Fruit fly (Drosophila melanogaster) whole organism, embryonic: ENCODE results near the gene CG10132.

Source experiments
- Ada2b ChIP-seq: fragments of 200-800 bp; sonication (Bioruptor generic); IDR thresholded peaks from 2 replicates; pipeline ENCODE4 v1.3.6; 2022; ENCODE audit warnings: missing biosample characterization, missing genetic modification characterization
- Adf1 ChIP-seq: fragments of 200-800 bp; sonication (Bioruptor generic); IDR thresholded peaks from 2 replicates; pipeline ENCODE4 v1.3.6; 2022; ENCODE audit warnings: missing biosample characterization, missing genetic modification characterization
- Aef1 ChIP-seq: fragments of 200-800 bp; sonication (Bioruptor generic); IDR thresholded peaks from 3 replicates; pipeline ENCODE4 v1.3.6; 2022; ENCODE audit warnings: missing biosample characterization, missing genetic modification characterization
- Asciz ChIP-seq: fragments of 200-800 bp; sonication (Bioruptor generic); optimal IDR thresholded peaks from 2 replicates; lab custom pipeline; 2017; ENCODE audit warnings: missing biosample characterization, mild to moderate bottlenecking, missing genetic modification characterization, missing genetic modification reagents
- Bteb2 ChIP-seq: fragments of 200-800 bp; sonication (Bioruptor generic); optimal IDR thresholded peaks from 2 replicates; lab custom pipeline; 2016; ENCODE audit warnings: missing biosample characterization, missing genetic modification characterization
- CG10147 ChIP-seq: fragments of 200-800 bp; sonication (Bioruptor generic); optimal IDR thresholded peaks from 2 replicates; lab custom pipeline; 2019; ENCODE audit warnings: missing biosample characterization, mild to moderate bottlenecking, missing genetic modification characterization, moderate library complexity
- CG11398 ChIP-seq: fragments of 200-800 bp; sonication (Bioruptor generic); optimal IDR thresholded peaks from 2 replicates; lab custom pipeline; 2016; ENCODE audit warnings: missing biosample characterization, missing genetic modification characterization
- CG12071 ChIP-seq: fragments of 200-800 bp; sonication (Bioruptor generic); optimal IDR thresholded peaks from 3 replicates; lab custom pipeline; 2018; ENCODE audit warnings: missing biosample characterization, mild to moderate bottlenecking, missing genetic modification characterization
- CG13287 ChIP-seq: fragments of 200-800 bp; sonication (Bioruptor generic); IDR thresholded peaks from 2 replicates; pipeline ENCODE4 v1.3.6; 2022; ENCODE audit warnings: missing biosample characterization, missing genetic modification characterization; ENCODE audit not compliant: partially characterized antibody
- CG13424 ChIP-seq: fragments of 200-800 bp; sonication (Bioruptor generic); optimal IDR thresholded peaks from 2 replicates; lab custom pipeline; 2019; ENCODE audit warnings: missing biosample characterization, mild to moderate bottlenecking, missing genetic modification characterization, moderate library complexity
- CG14014 ChIP-seq: fragments of 200-800 bp; sonication (Bioruptor generic); IDR thresholded peaks from 2 replicates; pipeline ENCODE4 v1.3.6; 2022; ENCODE audit warnings: missing biosample characterization, missing genetic modification characterization
- CG14860 ChIP-seq: fragments of 200-800 bp; sonication (Bioruptor generic); IDR thresholded peaks from 3 replicates; pipeline ENCODE4 v1.3.6; 2022; ENCODE audit warnings: missing biosample characterization, missing genetic modification characterization; ENCODE audit not compliant: partially characterized antibody
- CG15269 ChIP-seq: fragments of 200-800 bp; sonication (Bioruptor generic); optimal IDR thresholded peaks from 2 replicates; lab custom pipeline; 2018; ENCODE audit warnings: missing biosample characterization, mild to moderate bottlenecking, missing genetic modification characterization, moderate library complexity
- CG1529 ChIP-seq: fragments of 200-800 bp; sonication (Bioruptor generic); optimal IDR thresholded peaks from 3 replicates; lab custom pipeline; 2018; ENCODE audit warnings: missing biosample characterization, missing genetic modification characterization
- CG1602 ChIP-seq: fragments of 200-800 bp; sonication (Bioruptor generic); optimal IDR thresholded peaks from 3 replicates; lab custom pipeline; 2016; ENCODE audit warnings: missing biosample characterization, missing genetic modification characterization
- CG16813 ChIP-seq: fragments of 200-800 bp; sonication (Bioruptor generic); IDR thresholded peaks from 3 replicates; pipeline ENCODE4 v1.3.6; 2022; ENCODE audit warnings: missing biosample characterization, missing genetic modification characterization; ENCODE audit not compliant: partially characterized antibody
- CG17359 ChIP-seq: fragments of 200-800 bp; sonication (Bioruptor generic); optimal IDR thresholded peaks from 3 replicates; lab custom pipeline; 2018; ENCODE audit warnings: missing biosample characterization, mild to moderate bottlenecking, missing genetic modification characterization, moderate library complexity
- CG3838 ChIP-seq: fragments of 200-800 bp; sonication (Bioruptor generic); optimal IDR thresholded peaks from 3 replicates; lab custom pipeline; 2016; ENCODE audit warnings: missing biosample characterization, missing genetic modification characterization
- CG42726 ChIP-seq: fragments of 200-800 bp; sonication (Bioruptor generic); IDR thresholded peaks from 2 replicates; pipeline ENCODE4 v1.3.6; 2022; ENCODE audit warnings: missing biosample characterization, missing genetic modification characterization; ENCODE audit not compliant: partially characterized antibody
- CG7928 ChIP-seq: fragments of 200-800 bp; sonication (Bioruptor generic); optimal IDR thresholded peaks from 2 replicates; lab custom pipeline; 2017; ENCODE audit warnings: missing biosample characterization, mild to moderate bottlenecking, missing genetic modification characterization
- CG9932 ChIP-seq: fragments of 200-800 bp; sonication (Bioruptor generic); IDR thresholded peaks from 2 replicates; pipeline ENCODE4 v1.3.6; 2022; ENCODE audit warnings: missing biosample characterization, missing genetic modification characterization
- D19B ChIP-seq: fragments of 200-800 bp; sonication (Bioruptor generic); optimal IDR thresholded peaks from 2 replicates; lab custom pipeline; 2017; ENCODE audit warnings: missing biosample characterization, mild to moderate bottlenecking, missing genetic modification characterization
- Doc3 ChIP-seq: fragments of 200-800 bp; sonication (Bioruptor generic); IDR thresholded peaks from 3 replicates; pipeline ENCODE4 v1.3.6; 2022; ENCODE audit warnings: missing biosample characterization, missing genetic modification characterization; ENCODE audit not compliant: partially characterized antibody
- Eip74EF ChIP-seq, 2 experiments: fragments of 200-800 bp in 1 of 2; fragments of >200 bp in 1 of 2; sonication (Bioruptor generic) in 1 of 2; optimal IDR thresholded peaks; 2 replicates each; lab custom pipeline; 2017 to 2019; ENCODE audit warnings: missing biosample characterization in 2 of 2, missing genetic modification characterization in 2 of 2, mild to moderate bottlenecking in 1 of 2, moderate library complexity in 1 of 2
- GATAe ChIP-seq: fragments of 200-800 bp; sonication (Bioruptor generic); conservative IDR thresholded peaks from 2 replicates; pipeline ENCODE4 v1.3.6; 2022; ENCODE audit warnings: missing biosample characterization, missing genetic modification characterization
- Gsc ChIP-seq: fragments of 200-800 bp; sonication (Bioruptor generic); IDR thresholded peaks from 2 replicates; pipeline ENCODE4 v1.3.6; 2022; ENCODE audit warnings: missing biosample characterization, missing genetic modification characterization
- HHEX ChIP-seq: fragments of 200-800 bp; sonication (Bioruptor generic); optimal IDR thresholded peaks from 3 replicates; lab custom pipeline; 2017; ENCODE audit warnings: missing biosample characterization, mild to moderate bottlenecking, missing genetic modification characterization, missing genetic modification reagents
- HLH3B ChIP-seq: fragments of 200-800 bp; sonication (Bioruptor generic); IDR thresholded peaks from 2 replicates; pipeline ENCODE4 v1.3.6; 2022; ENCODE audit warnings: missing biosample characterization, missing genetic modification characterization
- Hr51 ChIP-seq, 2 experiments: fragments of 200-800 bp; sonication (Bioruptor generic); optimal IDR thresholded peaks; 2 replicates in 1 of 2; 3 replicates in 1 of 2; lab custom pipeline; 2016 to 2018; ENCODE audit warnings: missing biosample characterization in 2 of 2, missing genetic modification characterization in 2 of 2, mild to moderate bottlenecking in 1 of 2, moderate library complexity in 1 of 2
- MBD-R2 ChIP-seq: fragments of 200-800 bp; sonication (Bioruptor generic); IDR thresholded peaks from 2 replicates; pipeline ENCODE4 v1.3.6; 2022; ENCODE audit warnings: missing biosample characterization, missing genetic modification characterization
- Optix ChIP-seq: fragments of 200-800 bp; sonication (Bioruptor generic); IDR thresholded peaks from 3 replicates; pipeline ENCODE4 v1.3.6; 2022; ENCODE audit warnings: missing biosample characterization, missing genetic modification characterization
- Sry-δ ChIP-seq: fragments of 200-800 bp; sonication (Bioruptor generic); optimal IDR thresholded peaks from 2 replicates; lab custom pipeline; 2016; ENCODE audit warnings: missing biosample characterization, missing genetic modification characterization
- ash1 ChIP-seq: fragments of 200-800 bp; sonication (Bioruptor generic); optimal IDR thresholded peaks from 2 replicates; lab custom pipeline; 2018; ENCODE audit warnings: missing biosample characterization, mild to moderate bottlenecking, missing genetic modification characterization
- btn ChIP-seq: fragments of 200-800 bp; sonication (Bioruptor generic); optimal IDR thresholded peaks from 2 replicates; lab custom pipeline; 2016; ENCODE audit warnings: missing biosample characterization, missing genetic modification characterization
- cad ChIP-seq: fragments of >200 bp; optimal IDR thresholded peaks from 2 replicates; lab custom pipeline; 2017; ENCODE audit warnings: missing biosample characterization, missing genetic modification characterization
- cato ChIP-seq: fragments of 200-800 bp; sonication (Bioruptor generic); optimal IDR thresholded peaks from 2 replicates; lab custom pipeline; 2016; ENCODE audit warnings: missing biosample characterization, missing genetic modification characterization, borderline replicate concordance
- esg ChIP-seq: fragments of 200-800 bp; sonication (Bioruptor generic); conservative IDR thresholded peaks from 2 replicates; pipeline ENCODE4 v1.3.6; 2022; ENCODE audit warnings: missing biosample characterization, missing genetic modification characterization
- fru ChIP-seq: fragments of >200 bp; optimal IDR thresholded peaks from 2 replicates; lab custom pipeline; 2017
- hb ChIP-seq: fragments of 200-800 bp; sonication (Bioruptor generic); IDR thresholded peaks from 3 replicates; pipeline ENCODE4 v1.3.6; 2022; ENCODE audit warnings: missing biosample characterization, missing genetic modification characterization; ENCODE audit not compliant: partially characterized antibody
- kay ChIP-seq: fragments of 200-800 bp; sonication (Bioruptor generic); optimal IDR thresholded peaks from 2 replicates; lab custom pipeline; 2016; ENCODE audit warnings: missing biosample characterization, missing genetic modification characterization
- prd ChIP-seq, 3 experiments: fragments of >200 bp in 2 of 3; fragments of 200-800 bp in 1 of 3; sonication (Bioruptor generic) in 1 of 3; optimal IDR thresholded peaks in 2 of 3; IDR thresholded peaks in 1 of 3; 2 replicates in 2 of 3; 3 replicates in 1 of 3; pipeline versions ENCODE4 v1.3.6 to Lab custom; 2017 to 2022; ENCODE audit warnings: missing biosample characterization in 1 of 3, missing genetic modification characterization in 1 of 3
- sob ChIP-seq: fragments of 200-800 bp; sonication (Bioruptor generic); IDR thresholded peaks from 2 replicates; pipeline ENCODE4 v1.3.6; 2022; ENCODE audit warnings: missing biosample characterization, missing genetic modification characterization
- sqz ChIP-seq: fragments of 200-800 bp; sonication (Bioruptor generic); optimal IDR thresholded peaks from 3 replicates; lab custom pipeline; 2018; ENCODE audit warnings: missing biosample characterization, mild to moderate bottlenecking, missing genetic modification characterization
- stc ChIP-seq: fragments of 200-800 bp; sonication (Bioruptor generic); IDR thresholded peaks from 2 replicates; pipeline ENCODE4 v1.3.6; 2022; ENCODE audit warnings: missing biosample characterization, missing genetic modification characterization
- tin ChIP-seq: fragments of 200-800 bp; sonication (Bioruptor generic); optimal IDR thresholded peaks from 3 replicates; lab custom pipeline; 2016; ENCODE audit warnings: missing biosample characterization, missing genetic modification characterization
- tna ChIP-seq: fragments of 200-800 bp; sonication (Bioruptor generic); IDR thresholded peaks from 2 replicates; pipeline ENCODE4 v1.3.6; 2022; ENCODE audit warnings: missing biosample characterization, missing genetic modification characterization; ENCODE audit not compliant: partially characterized antibody
- unpg ChIP-seq: fragments of 200-800 bp; sonication (Bioruptor generic); optimal IDR thresholded peaks from 3 replicates; lab custom pipeline; 2018; ENCODE audit warnings: missing biosample characterization, mild to moderate bottlenecking, missing genetic modification characterization, moderate library complexity
- zfh1 ChIP-seq: fragments of 200-800 bp; sonication (Bioruptor generic); IDR thresholded peaks from 3 replicates; pipeline ENCODE4 v1.3.6; 2022; ENCODE audit warnings: missing biosample characterization, missing genetic modification characterization

CG10132 gene

dm6 chr2L:19487190-19487589 lies 31.4 kb upstream of the CG10132 start, which contains the start of gene CG13083:
TSS of gene CG13083 (plus strand) at chr2L:19487490.
- TF ChIP-seq Gsc (GFP tag; lab: Robert Waterston, UW) (no peak), CG15269 (tag; lab: Kevin White, UChicago) (no peak), btn (GFP tag; lab: Kevin White, UChicago) (no peak), CG7928 (GFP tag; lab: Kevin White, UChicago) (no peak), fru (lab: Kevin White, UChicago) (no peak), ash1 (GFP tag; lab: Kevin White, UChicago) (no peak), CG42726 (GFP tag; lab: Robert Waterston, UW) (no peak), cad (GFP tag; lab: Kevin White, UChicago) (no peak), CG1529 (GFP tag; lab: Kevin White, UChicago) (no peak), sob (GFP tag; lab: Robert Waterston, UW) (no peak), CG3838 (GFP tag; lab: Kevin White, UChicago) (no peak), HLH3B (GFP tag; lab: Robert Waterston, UW) (no peak), CG11398 (no peak), CG10147 (no peak), sqz (no peak), hb (GFP tag; lab: Robert Waterston, UW) (no peak), Optix (GFP tag; lab: Robert Waterston, UW) (no peak), CG13424 (tag; lab: Kevin White, UChicago) (no peak)

dm6 chr2L:19489997-19490461 lies 28.6 kb upstream of the CG10132 start, which contains the start of the genes CG10194 and CG18094:
TSS of gene CG10194 (minus strand) at chr2L:19490104.
TSS of gene CG18094 (plus strand) at chr2L:19490262.
- TF ChIP-seq CG16813 (GFP tag; lab: Robert Waterston, UW) = peak; percentile 44; the same call in 2 of the 3 replicates
- TF ChIP-seq CG17359 (tag; lab: Kevin White, UChicago) = peak; percentile 9
- TF ChIP-seq Doc3 = peak; percentile 63
- TF ChIP-seq Aef1 (GFP tag; lab: Robert Waterston, UW) = 0 out of 3 replicates have a peak, but pooled peaks have one; percentile 31
- TF ChIP-seq Ada2b (GFP tag; lab: Robert Waterston, UW) = peak; percentile 12; the same call in 1 of the 2 replicates
- 0 out of 2 replicates have a peak, but pooled peaks have one; percentile 26 for TF ChIP-seq tna (GFP tag; lab: Robert Waterston, UW)
- TF ChIP-seq CG12071 (GFP tag; lab: Kevin White, UChicago) = no peak
- TF ChIP-seq prd (optimal IDR thresholded peaks at IDR 0.05; lab: Kevin White, UChicago) = no peak
- peak; percentile 51; the same call in 2 of the 3 replicates for TF ChIP-seq prd (GFP tag; IDR thresholded peaks at IDR 0.05; lab: Robert Waterston, UW)
- TF ChIP-seq CG1602 = peak; percentile 39
- TF ChIP-seq Eip74EF (GFP tag; optimal IDR thresholded peaks at IDR 0.05; lab: Kevin White, UChicago) = peak in 1 of 2 experiments; percentile 16
- TF ChIP-seq D19B (GFP tag; lab: Kevin White, UChicago) = peak; percentile 99
- peak; percentile 14 for TF ChIP-seq tin (GFP tag; lab: Kevin White, UChicago)
- 0 out of 2 replicates have a peak, but pooled peaks have one; percentile 32 for TF ChIP-seq esg (GFP tag; lab: Robert Waterston, UW)
- 0 out of 2 replicates have a peak, but pooled peaks have one; percentile 6 for TF ChIP-seq CG14014 (GFP tag; lab: Robert Waterston, UW)
- TF ChIP-seq CG14860 (GFP tag; lab: Robert Waterston, UW) = peak; percentile 47; the same call in 1 of the 3 replicates
- TF ChIP-seq HHEX (GFP tag; lab: Kevin White, UChicago) = peak; percentile 28
- TF ChIP-seq CG9932 = peak; percentile 49; the same call in 1 of the 2 replicates
- peak; percentile 75 for TF ChIP-seq CG13287 (GFP tag; lab: Robert Waterston, UW)
- no peak for TF ChIP-seq GATAe
- no peak for TF ChIP-seq cato (GFP tag; lab: Kevin White, UChicago)
- peak; percentile 32 for TF ChIP-seq Asciz
- peak; percentile 34; the same call in 1 of the 2 replicates for TF ChIP-seq stc
- TF ChIP-seq MBD-R2 (GFP tag; lab: Robert Waterston, UW) = peak; percentile 91
- peak; percentile 17 for TF ChIP-seq Bteb2 (GFP tag; lab: Kevin White, UChicago)
- peak; percentile 5 to 64 for TF ChIP-seq Hr51 (GFP tag; optimal IDR thresholded peaks at IDR 0.05; lab: Kevin White, UChicago)
- 0 out of 2 replicates have a peak, but pooled peaks have one; percentile 18 for TF ChIP-seq Adf1 (GFP tag; lab: Robert Waterston, UW)
- no peak for TF ChIP-seq zfh1 (GFP tag; lab: Robert Waterston, UW)
- TF ChIP-seq kay (GFP tag; lab: Kevin White, UChicago) = peak; percentile 2
- no peak for TF ChIP-seq unpg
- peak; percentile 62 for TF ChIP-seq Sry-δ (GFP tag; lab: Kevin White, UChicago)
